Fruit fly (Drosophila melanogaster) whole organism, prepupa: ENCODE measurements around the gene CG44004.

Source experiments
- Blimp-1 ChIP-seq: fragments of 200-800 bp; sonication (Bioruptor generic); optimal IDR thresholded peaks from 3 replicates; lab custom pipeline; 2017; ENCODE audit warnings: missing biosample characterization, missing genetic modification characterization, mild to moderate bottlenecking, moderate library complexity, missing genetic modification reagents
- CG10631 ChIP-seq: fragments of 200-800 bp; sonication (Bioruptor generic); optimal IDR thresholded peaks from 2 replicates; lab custom pipeline; 2016; ENCODE audit warnings: missing biosample characterization, missing genetic modification characterization
- CG10669 ChIP-seq: fragments of 200-800 bp; sonication (Bioruptor generic); optimal IDR thresholded peaks from 3 replicates; lab custom pipeline; 2018; ENCODE audit warnings: missing biosample characterization, mild to moderate bottlenecking, missing genetic modification characterization, moderate library complexity
- CG11294 ChIP-seq: fragments of 200-800 bp; sonication (Bioruptor generic); IDR thresholded peaks from 2 replicates; pipeline ENCODE4 v1.3.6; 2022; ENCODE audit warnings: missing biosample characterization, missing genetic modification characterization
- CG11902 ChIP-seq: fragments of 200-800 bp; sonication (Bioruptor generic); optimal IDR thresholded peaks from 3 replicates; lab custom pipeline; 2016; ENCODE audit warnings: missing biosample characterization, missing genetic modification characterization
- CG15336 ChIP-seq: fragments of 200-800 bp; sonication (Bioruptor generic); IDR thresholded peaks from 2 replicates; pipeline ENCODE4 v1.3.6; 2022; ENCODE audit warnings: missing biosample characterization, missing genetic modification characterization
- CG16779 ChIP-seq: fragments of 200-800 bp; sonication (Bioruptor generic); optimal IDR thresholded peaks from 3 replicates; lab custom pipeline; 2017; ENCODE audit warnings: missing biosample characterization, mild to moderate bottlenecking, missing genetic modification characterization
- CG3032 ChIP-seq: fragments of 200-800 bp; optimal IDR thresholded peaks from 2 replicates; lab custom pipeline; 2019; ENCODE audit warnings: missing biosample characterization, mild to moderate bottlenecking, missing genetic modification characterization, moderate library complexity
- CG32006 ChIP-seq: fragments of 200-800 bp; sonication (Bioruptor generic); optimal IDR thresholded peaks from 3 replicates; lab custom pipeline; 2017; ENCODE audit warnings: missing biosample characterization, mild to moderate bottlenecking, missing genetic modification characterization
- CG34406 ChIP-seq: fragments of 200-800 bp; sonication (Bioruptor generic); optimal IDR thresholded peaks from 3 replicates; lab custom pipeline; 2016; ENCODE audit warnings: missing biosample characterization, missing genetic modification characterization
- CG3919 ChIP-seq: fragments of 200-800 bp; sonication (Bioruptor generic); optimal IDR thresholded peaks from 3 replicates; lab custom pipeline; 2016; ENCODE audit warnings: missing biosample characterization, missing genetic modification characterization
- CG6163 ChIP-seq: fragments of 200-800 bp; sonication (Bioruptor generic); IDR thresholded peaks from 3 replicates; pipeline ENCODE4 v1.3.6; 2022; ENCODE audit warnings: missing biosample characterization, missing genetic modification characterization
- CG6276 ChIP-seq: fragments of 200-800 bp; sonication (Bioruptor generic); optimal IDR thresholded peaks from 2 replicates; lab custom pipeline; 2017; ENCODE audit warnings: missing biosample characterization, mild to moderate bottlenecking, missing genetic modification characterization
- CG6792 ChIP-seq: fragments of 200-800 bp; sonication (Bioruptor generic); optimal IDR thresholded peaks from 3 replicates; lab custom pipeline; 2016; ENCODE audit warnings: missing biosample characterization, missing genetic modification characterization
- CG6808 ChIP-seq: fragments of 200-800 bp; sonication (Bioruptor generic); optimal IDR thresholded peaks from 3 replicates; lab custom pipeline; 2017; ENCODE audit warnings: missing biosample characterization, missing genetic modification characterization, mild to moderate bottlenecking, moderate library complexity, missing genetic modification reagents
- CG7368 ChIP-seq: fragments of 200-800 bp; sonication (Bioruptor generic); optimal IDR thresholded peaks from 3 replicates; lab custom pipeline; 2016; ENCODE audit warnings: missing biosample characterization, missing genetic modification characterization
- CG8119 ChIP-seq: fragments of 200-800 bp; sonication (Bioruptor generic); IDR thresholded peaks from 3 replicates; pipeline ENCODE4 v1.3.6; 2022; ENCODE audit warnings: missing biosample characterization, missing genetic modification characterization
- CG8319 ChIP-seq: fragments of 200-800 bp; sonication (Bioruptor generic); optimal IDR thresholded peaks from 3 replicates; lab custom pipeline; 2016; ENCODE audit warnings: missing biosample characterization, missing genetic modification characterization
- CG8632 ChIP-seq: fragments of 200-800 bp; sonication (Bioruptor generic); optimal IDR thresholded peaks from 3 replicates; lab custom pipeline; 2016; ENCODE audit warnings: missing biosample characterization, missing genetic modification characterization
- Eip75B ChIP-seq: fragments of 200-800 bp; sonication (Bioruptor generic); optimal IDR thresholded peaks from 3 replicates; lab custom pipeline; 2016; ENCODE audit warnings: missing biosample characterization, missing genetic modification characterization
- Eip78C ChIP-seq: fragments of 200-800 bp; sonication (Bioruptor generic); peaks from one replicate; lab custom pipeline; 2016; ENCODE audit warnings: missing biosample characterization, missing genetic modification characterization
- Ets21C ChIP-seq: fragments of 200-800 bp; sonication (Bioruptor generic); optimal IDR thresholded peaks from 3 replicates; lab custom pipeline; 2016; ENCODE audit warnings: missing biosample characterization, missing genetic modification characterization
- Hr38 ChIP-seq: sonication (Bioruptor generic); optimal IDR thresholded peaks from 2 replicates; lab custom pipeline; 2016; ENCODE audit warnings: missing biosample characterization, missing genetic modification characterization
- Hr4 ChIP-seq: fragments of 200-800 bp; sonication (Bioruptor generic); optimal IDR thresholded peaks from 3 replicates; lab custom pipeline; 2016; ENCODE audit warnings: missing biosample characterization, missing genetic modification characterization
- Lpt ChIP-seq: fragments of 200-800 bp; sonication (Bioruptor generic); optimal IDR thresholded peaks from 3 replicates; lab custom pipeline; 2016; ENCODE audit warnings: missing biosample characterization, missing genetic modification characterization
- Met ChIP-seq: fragments of 200-800 bp; sonication (Bioruptor generic); optimal IDR thresholded peaks from 3 replicates; lab custom pipeline; 2016; ENCODE audit warnings: missing biosample characterization, missing genetic modification characterization
- OdsH ChIP-seq: fragments of 200-800 bp; sonication (Bioruptor generic); optimal IDR thresholded peaks from 3 replicates; lab custom pipeline; 2016; ENCODE audit warnings: missing biosample characterization, missing genetic modification characterization
- Smox ChIP-seq: fragments of 200-800 bp; sonication (Bioruptor generic); optimal IDR thresholded peaks from 3 replicates; lab custom pipeline; 2016; ENCODE audit warnings: missing biosample characterization, missing genetic modification characterization
- Sox102F ChIP-seq: fragments of 200-800 bp; sonication (Bioruptor generic); optimal IDR thresholded peaks from 2 replicates; lab custom pipeline; 2016; ENCODE audit warnings: missing biosample characterization, mild to moderate bottlenecking, missing genetic modification characterization
- Sox15 ChIP-seq: fragments of 200-800 bp; sonication (Bioruptor generic); optimal IDR thresholded peaks from 3 replicates; lab custom pipeline; 2016; ENCODE audit warnings: missing biosample characterization, missing genetic modification characterization
- achi ChIP-seq: fragments of 200-800 bp; sonication (Bioruptor generic); optimal IDR thresholded peaks from 3 replicates; lab custom pipeline; 2016; ENCODE audit warnings: missing biosample characterization, missing genetic modification characterization
- acj6 ChIP-seq: fragments of 200-800 bp; sonication (Bioruptor generic); optimal IDR thresholded peaks from 3 replicates; lab custom pipeline; 2016; ENCODE audit warnings: missing biosample characterization, missing genetic modification characterization
- cyc ChIP-seq: fragments of 200-800 bp; sonication (Bioruptor generic); optimal IDR thresholded peaks from 3 replicates; lab custom pipeline; 2016; ENCODE audit warnings: missing biosample characterization, missing genetic modification characterization
- dac ChIP-seq: fragments of 200-800 bp; sonication (Bioruptor generic); optimal IDR thresholded peaks from 2 replicates; lab custom pipeline; 2017; ENCODE audit warnings: missing biosample characterization, mild to moderate bottlenecking, missing genetic modification characterization
- eg ChIP-seq: fragments of 200-800 bp; sonication (Bioruptor generic); IDR thresholded peaks from 3 replicates; pipeline ENCODE4 v1.3.6; 2022; ENCODE audit warnings: missing biosample characterization, missing genetic modification characterization
- esn ChIP-seq: fragments of 200-800 bp; sonication (Bioruptor generic); optimal IDR thresholded peaks from 2 replicates; lab custom pipeline; 2016; ENCODE audit warnings: missing biosample characterization, mild to moderate bottlenecking, missing genetic modification characterization, moderate library complexity
- fd85E ChIP-seq: fragments of 200-800 bp; sonication (Bioruptor generic); optimal IDR thresholded peaks from 3 replicates; lab custom pipeline; 2016; ENCODE audit warnings: missing biosample characterization, missing genetic modification characterization
- fkh ChIP-seq: fragments of 200-800 bp; sonication (Bioruptor generic); optimal IDR thresholded peaks from 3 replicates; lab custom pipeline; 2017; ENCODE audit warnings: missing biosample characterization, mild to moderate bottlenecking, missing genetic modification characterization, moderate library complexity
- net ChIP-seq: fragments of 200-800 bp; sonication (Bioruptor generic); optimal IDR thresholded peaks from 3 replicates; lab custom pipeline; 2016; ENCODE audit warnings: missing biosample characterization, missing genetic modification characterization
- pdm3 ChIP-seq: fragments of 200-800 bp; sonication (Bioruptor generic); optimal IDR thresholded peaks from 3 replicates; lab custom pipeline; 2016; ENCODE audit warnings: missing biosample characterization, missing genetic modification characterization
- salr ChIP-seq, 2 experiments: fragments of 200-800 bp; sonication (Bioruptor generic); optimal IDR thresholded peaks; 3 replicates each; lab custom pipeline; 2016 to 2018; ENCODE audit warnings: missing biosample characterization in 2 of 2, missing genetic modification characterization in 2 of 2, mild to moderate bottlenecking in 1 of 2
- spab ChIP-seq: fragments of 200-800 bp; sonication (Bioruptor generic); optimal IDR thresholded peaks from 2 replicates; lab custom pipeline; 2017; ENCODE audit warnings: missing biosample characterization, mild to moderate bottlenecking, missing genetic modification characterization, missing genetic modification reagents
- ss ChIP-seq, 2 experiments: fragments of 200-800 bp; sonication (Bioruptor generic); optimal IDR thresholded peaks; 2 replicates in 1 of 2; 3 replicates in 1 of 2; lab custom pipeline; 2017 to 2018; ENCODE audit warnings: mild to moderate bottlenecking in 2 of 2, missing biosample characterization in 2 of 2, missing genetic modification characterization in 2 of 2, moderate library complexity in 1 of 2
- svp ChIP-seq: fragments of 200-800 bp; sonication (Bioruptor generic); peaks from one replicate; lab custom pipeline; 2016; ENCODE audit warnings: missing biosample characterization, missing genetic modification characterization
- topi ChIP-seq: fragments of 200-800 bp; sonication (Bioruptor generic); optimal IDR thresholded peaks from 3 replicates; lab custom pipeline; 2016; ENCODE audit warnings: missing biosample characterization, missing genetic modification characterization
- vri ChIP-seq: fragments of 200-800 bp; sonication (Bioruptor generic); optimal IDR thresholded peaks from 3 replicates; lab custom pipeline; 2016; ENCODE audit warnings: missing biosample characterization, mild to moderate bottlenecking, missing genetic modification characterization

The CG44004 gene

DNA sequence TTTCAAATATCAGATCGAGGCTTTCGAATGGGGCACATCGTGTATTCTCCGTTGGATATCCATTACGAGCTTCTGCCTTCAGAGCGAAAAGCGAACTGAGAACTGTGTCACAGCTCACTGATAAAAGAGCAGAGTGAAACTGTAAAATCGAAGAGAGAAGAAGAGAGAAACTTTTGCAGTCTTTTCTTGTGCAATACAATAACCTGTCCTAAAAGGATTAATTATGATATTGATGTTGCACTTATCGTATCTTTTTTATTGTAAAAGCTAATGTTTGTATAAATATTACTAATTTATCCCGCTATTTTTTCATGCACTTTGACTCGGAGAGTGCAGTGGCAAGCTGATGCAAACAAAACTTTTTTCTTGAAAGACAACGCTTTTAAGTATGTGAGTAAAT, 1.3 kb upstream of the CG44004 start:
- TF ChIP-seq Blimp-1 (GFP tag; lab: Kevin White, UChicago) (no peak), CG15336 (GFP tag; lab: Robert Waterston, UW) (peak; percentile 33), Eip78C (GFP tag; lab: Kevin White, UChicago) (peak; percentile 65), Lpt (GFP tag; lab: Kevin White, UChicago) (peak; percentile 17), fd85E (GFP tag; lab: Kevin White, UChicago) (no peak), CG11902 (GFP tag; lab: Kevin White, UChicago) (no peak), CG32006 (GFP tag; lab: Kevin White, UChicago) (peak; percentile 1), pdm3 (GFP tag; lab: Kevin White, UChicago) (no peak), CG34406 (GFP tag; lab: Kevin White, UChicago) (no peak), Sox15 (no peak), Met (GFP tag; lab: Kevin White, UChicago) (no peak), Eip75B (GFP tag; lab: Kevin White, UChicago) (peak; percentile 1), CG3032 (tag; lab: Kevin White, UChicago) (no peak), fkh (no peak), ss (GFP tag; optimal IDR thresholded peaks at IDR 0.05; lab: Kevin White, UChicago) (no peak), acj6 (GFP tag; lab: Kevin White, UChicago) (no peak), CG10669 (GFP tag; lab: Kevin White, UChicago) (peak; percentile 43), Hr4 (peak; percentile 28), cyc (GFP tag; lab: Kevin White, UChicago) (no peak), CG6276 (GFP tag; lab: Kevin White, UChicago) (peak; percentile 25), achi (GFP tag; lab: Kevin White, UChicago) (peak; percentile 20), CG8119 (GFP tag; lab: Robert Waterston, UW) (peak; percentile 35; the same call in 1 of the 3 replicates), CG3919 (peak; percentile 32), Smox (GFP tag; lab: Kevin White, UChicago) (no peak), CG8319 (no peak), esn (GFP tag; lab: Kevin White, UChicago) (no peak), Sox102F (GFP tag; lab: Kevin White, UChicago) (no peak), Hr38 (no peak), CG8632 (GFP tag; lab: Kevin White, UChicago) (no peak), net (peak; percentile 3), OdsH (GFP tag; lab: Kevin White, UChicago) (peak; percentile 2), CG6163 (GFP tag; lab: Robert Waterston, UW) (no peak), CG16779 (tag; lab: Kevin White, UChicago) (no peak), CG7368 (GFP tag; lab: Kevin White, UChicago) (no peak), CG6792 (GFP tag; lab: Kevin White, UChicago) (no peak), eg (GFP tag; lab: Robert Waterston, UW) (no peak), CG6808 (no peak), vri (GFP tag; lab: Kevin White, UChicago) (no peak), salr (GFP tag; optimal IDR thresholded peaks at IDR 0.05; lab: Kevin White, UChicago) (no peak), dac (GFP tag; lab: Kevin White, UChicago) (no peak), Ets21C (GFP tag; lab: Kevin White, UChicago) (no peak)

DNA sequence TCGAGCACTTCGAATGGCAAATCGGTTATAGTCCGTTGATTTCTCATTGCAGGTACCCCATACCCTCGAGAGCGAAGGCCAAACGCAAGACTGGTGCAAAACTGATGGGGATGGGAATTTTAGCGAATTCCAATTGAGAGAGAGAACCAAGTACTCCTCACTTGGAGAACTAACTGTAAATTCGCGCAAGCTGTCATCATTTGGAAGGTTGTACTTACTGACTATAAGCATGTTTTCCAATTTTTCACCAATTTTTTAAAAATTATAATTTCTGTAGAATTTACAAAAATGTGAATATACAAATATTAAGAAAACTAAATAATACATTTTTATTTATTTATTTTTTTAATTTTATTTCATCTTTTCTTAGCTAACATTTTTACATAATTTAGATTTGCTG, 1.6 kb downstream of the CG44004 start, which contains the start of gene CG44005:
TSS of gene CG44005 (minus strand) at position 101 of the 400 bp plus-strand sequence.
- TF ChIP-seq CG6792 (GFP tag; lab: Kevin White, UChicago) (no peak), CG11294 (no peak), achi (GFP tag; lab: Kevin White, UChicago) (no peak), acj6 (GFP tag; lab: Kevin White, UChicago) (no peak), topi (GFP tag; lab: Kevin White, UChicago) (no peak), dac (GFP tag; lab: Kevin White, UChicago) (no peak), svp (GFP tag; lab: Kevin White, UChicago) (no peak), Hr4 (no peak), spab (GFP tag; lab: Kevin White, UChicago) (no peak), CG15336 (GFP tag; lab: Robert Waterston, UW) (no peak), CG10631 (GFP tag; lab: Kevin White, UChicago) (no peak), Eip75B (GFP tag; lab: Kevin White, UChicago) (no peak)
